Worm (Caenorhabditis elegans): Measurements from ENCODE around the gene ZC266.1.

DNA sequence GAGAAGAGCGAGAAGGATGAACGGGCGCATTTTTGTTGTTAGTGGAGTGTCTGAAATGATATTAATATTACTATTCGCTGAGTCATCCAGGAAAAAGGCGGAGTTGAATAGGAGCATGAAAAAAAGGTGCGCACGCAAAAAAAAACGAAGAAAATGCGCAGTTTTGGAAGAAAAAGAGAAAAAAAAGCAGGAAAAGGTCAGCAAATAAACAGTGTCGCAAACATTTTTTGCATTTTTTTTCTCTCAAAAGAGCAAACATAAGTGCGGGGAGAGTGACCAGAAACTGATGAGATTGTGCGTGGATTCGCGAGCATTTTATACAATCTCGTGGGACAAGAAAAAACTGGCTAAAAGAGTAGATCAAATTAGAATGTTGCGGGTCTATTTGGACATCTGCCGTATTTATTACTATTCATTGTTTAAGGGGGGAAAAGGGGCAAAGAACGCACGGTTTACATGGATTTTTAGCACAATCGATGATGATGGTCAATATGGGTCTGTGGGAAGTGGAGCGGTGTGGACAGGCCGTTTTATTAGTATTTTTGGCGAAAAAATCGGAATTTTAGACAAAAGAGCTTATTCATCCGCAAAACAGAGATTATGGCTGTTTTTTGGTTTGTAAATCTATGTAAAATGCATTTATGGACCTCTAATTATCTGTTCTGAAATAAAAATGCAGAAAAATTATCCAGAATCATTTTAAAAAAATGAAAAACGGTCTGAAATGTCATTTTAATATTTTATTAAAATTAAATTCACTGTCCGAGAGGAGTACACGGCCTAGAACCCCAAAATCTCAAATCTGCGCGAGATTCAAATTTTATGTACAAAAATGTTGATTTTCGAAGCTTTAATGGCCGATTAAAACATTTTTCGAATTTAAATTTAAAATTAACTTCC is 7.5 kb downstream of the ZC266.1 start, which contains the start of gene cpg-8:
- TF ChIP-seq F13C5.2 (tag; optimal IDR thresholded peaks at IDR 0.05) (no peak), aly-1 (tag; optimal IDR thresholded peaks at IDR 0.05) (no peak), tbx-37 (GFP tag; conservative IDR thresholded peaks at IDR 0.05) (no peak), ets-7 (tag; optimal IDR thresholded peaks at IDR 0.05) (no peak), flt-1 (GFP tag; IDR thresholded peaks at IDR 0.05) (no peak), tbx-11 (GFP tag; IDR thresholded peaks at IDR 0.05) (no peak), ama-1 (optimal IDR thresholded peaks at IDR 0.05) (no peak), ceh-13 (GFP tag; optimal IDR thresholded peaks at IDR 0.05) (no peak), hmbx-1 (tag; optimal IDR thresholded peaks at IDR 0.05) (no peak), ceh-36 (tag; optimal IDR thresholded peaks at IDR 0.05) (no peak), sea-1 (GFP tag; conservative IDR thresholded peaks at IDR 0.05) (no peak), B0310.2 (tag; optimal IDR thresholded peaks at IDR 0.05) (no peak), hmg-4 (GFP tag; optimal IDR thresholded peaks at IDR 0.05) (no peak), scrt-1 (GFP tag; IDR thresholded peaks at IDR 0.05) (no peak)
